Fruit fly (Drosophila melanogaster): ENCODE data around the gene Cralbp.

The Cralbp gene

dm6 chr3L:5817177-5817576, 30.7 kb upstream of the Cralbp start:
- TF ChIP-seq CG17801 (GFP tag; optimal IDR thresholded peaks at IDR 0.05; ENCODE audit: partially characterized antibody) = no peak

dm6 chr3L:5813016-5813415, 26.5 kb upstream of the Cralbp start, which contains the start of gene mad2:
TSS of gene mad2 (minus strand) at chr3L:5813093.
- TF ChIP-seq CG17801 (GFP tag; optimal IDR thresholded peaks at IDR 0.05; ENCODE audit: partially characterized antibody) = no peak

- peak; percentile 67 for TF ChIP-seq CG17801 (GFP tag; optimal IDR thresholded peaks at IDR 0.05; ENCODE audit: partially characterized antibody)
Observed at dm6 chr3L:5810633-5811341, 24.3 kb upstream of the Cralbp start, which contains the start of the genes S6k and kri. TSS of gene S6k (minus strand) at chr3L:5810931. TSS of gene kri (plus strand) at chr3L:5810973.

dm6 chr3L:5809642-5810279, 23.2 kb upstream of the Cralbp start:
- no peak for TF ChIP-seq CG17801 (GFP tag; optimal IDR thresholded peaks at IDR 0.05; ENCODE audit: partially characterized antibody)

- TF ChIP-seq CG17801 (GFP tag; optimal IDR thresholded peaks at IDR 0.05; ENCODE audit: partially characterized antibody) = no peak
Observed at dm6 chr3L:5809201-5809584, 22.7 kb upstream of the Cralbp start.

dm6 chr3L:5808540-5809200, 22.2 kb upstream of the Cralbp start:
- TF ChIP-seq CG17801 (GFP tag; optimal IDR thresholded peaks at IDR 0.05; ENCODE audit: partially characterized antibody) = no peak

dm6 chr3L:5808101-5808433, 21.5 kb upstream of the Cralbp start:
- TF ChIP-seq CG17801 (GFP tag; optimal IDR thresholded peaks at IDR 0.05; ENCODE audit: partially characterized antibody) = no peak

dm6 chr3L:5807370-5808100, 21.0 kb upstream of the Cralbp start:
- TF ChIP-seq CG17801 (GFP tag; optimal IDR thresholded peaks at IDR 0.05; ENCODE audit: partially characterized antibody) = no peak

- no peak for TF ChIP-seq CG17801 (GFP tag; optimal IDR thresholded peaks at IDR 0.05; ENCODE audit: partially characterized antibody)
Observed at dm6 chr3L:5802733-5803132, 16.2 kb upstream of the Cralbp start, which contains the start of gene CG42272. TSS of gene CG42272 (plus strand) at chr3L:5803033.

- no peak for TF ChIP-seq CG17801 (GFP tag; optimal IDR thresholded peaks at IDR 0.05; ENCODE audit: partially characterized antibody)
Observed at dm6 chr3L:5802063-5802531, 15.6 kb upstream of the Cralbp start.

dm6 chr3L:5797274-5797673, 10.8 kb upstream of the Cralbp start:
- no peak for TF ChIP-seq CG17801 (GFP tag; optimal IDR thresholded peaks at IDR 0.05; ENCODE audit: partially characterized antibody)

- TF ChIP-seq CG17801 (GFP tag; optimal IDR thresholded peaks at IDR 0.05; ENCODE audit: partially characterized antibody) = no peak
Observed at dm6 chr3L:5796493-5796998, 10.0 kb upstream of the Cralbp start, which contains the start of gene Tektin-C. TSS of gene Tektin-C (minus strand) at chr3L:5796543.

dm6 chr3L:5793967-5794366, 7.4 kb upstream of the Cralbp start, which contains the start of gene Bre1:
TSS of gene Bre1 (minus strand) at chr3L:5794192.
- no peak for TF ChIP-seq CG17801 (GFP tag; optimal IDR thresholded peaks at IDR 0.05; ENCODE audit: partially characterized antibody)

- TF ChIP-seq CG17801 (GFP tag; optimal IDR thresholded peaks at IDR 0.05; ENCODE audit: partially characterized antibody) = peak; percentile 32
Observed at dm6 chr3L:5789663-5790062, 3.1 kb upstream of the Cralbp start.

dm6 chr3L:5788823-5789222, 2.3 kb upstream of the Cralbp start:
- no peak for TF ChIP-seq CG17801 (GFP tag; optimal IDR thresholded peaks at IDR 0.05; ENCODE audit: partially characterized antibody)
